Worm (Caenorhabditis elegans): Measurements from ENCODE around the gene str-190.

- TF ChIP-seq nhr-25 (tag; optimal IDR thresholded peaks at IDR 0.05) = no peak
- TF ChIP-seq lin-39 (tag; optimal IDR thresholded peaks at IDR 0.05) = no peak
- TF ChIP-seq fos-1 (tag; optimal IDR thresholded peaks at IDR 0.05) = no peak
- TF ChIP-seq unc-39 (tag; optimal IDR thresholded peaks at IDR 0.05) = no peak
- TF ChIP-seq aly-2 (tag; optimal IDR thresholded peaks at IDR 0.05) = no peak
- no peak for TF ChIP-seq egl-27 (tag; optimal IDR thresholded peaks at IDR 0.05)
- TF ChIP-seq nfya-1 (tag; optimal IDR thresholded peaks at IDR 0.05; ENCODE audit: insufficient read depth) = no peak
- TF ChIP-seq skn-1 (tag; optimal IDR thresholded peaks at IDR 0.05) = no peak
- no peak for TF ChIP-seq ztf-11 (tag; optimal IDR thresholded peaks at IDR 0.05)
- no peak for TF ChIP-seq nhr-77 (tag; optimal IDR thresholded peaks at IDR 0.05)
Measured at ce11 chrV:7472815-7473214, 5.5 kb downstream of the str-190 start, which contains the start of gene str-28.

Measured in whole organism, L3 larva.